Worm (Caenorhabditis elegans) whole organism, L2 larva: ENCODE results near the gene fbxa-36.

Source experiments
- C34F6.9 ChIP-seq: fragments of 150-350 bp; optimal IDR thresholded peaks from 2 replicates; lab custom pipeline; 2014; ENCODE audit warnings: missing biosample characterization, missing genetic modification characterization
- F13H6.1 ChIP-seq: sonication (generic microtip); optimal IDR thresholded peaks from 2 replicates; lab custom pipeline; 2016; ENCODE audit warnings: missing genetic modification characterization, missing compliant biosample characterization
- Y55F3AM.14 ChIP-seq: fragments of 200-800 bp; sonication (Bioruptor generic); optimal IDR thresholded peaks from 2 replicates; lab custom pipeline; 2018; ENCODE audit warnings: mild to moderate bottlenecking, missing genetic modification characterization, missing compliant biosample characterization
- ceh-82 ChIP-seq: fragments of 150-350 bp; optimal IDR thresholded peaks from 2 replicates; lab custom pipeline; 2014; ENCODE audit warnings: missing biosample characterization, missing genetic modification characterization
- crh-2 ChIP-seq: sonication (generic microtip); optimal IDR thresholded peaks from 2 replicates; lab custom pipeline; 2017; ENCODE audit warnings: missing biosample characterization, missing genetic modification characterization
- dmd-4 ChIP-seq: sonication (generic microtip); optimal IDR thresholded peaks from 2 replicates; lab custom pipeline; 2017; ENCODE audit warnings: missing biosample characterization, missing genetic modification characterization
- egl-27 ChIP-seq: sonication (generic microtip); optimal IDR thresholded peaks from 3 replicates; lab custom pipeline; 2017; ENCODE audit warnings: missing biosample characterization, missing genetic modification reagents, missing genetic modification characterization
- elt-1 ChIP-seq: fragments of 150-350 bp; optimal IDR thresholded peaks from 2 replicates; lab custom pipeline; 2014; ENCODE audit warnings: missing biosample characterization, missing genetic modification characterization
- elt-3 ChIP-seq: sonication (generic microtip); optimal IDR thresholded peaks from 2 replicates; lab custom pipeline; 2017; ENCODE audit warnings: missing biosample characterization, missing genetic modification characterization
- fos-1 ChIP-seq: fragments of 150-350 bp; optimal IDR thresholded peaks from 2 replicates; lab custom pipeline; 2014; ENCODE audit warnings: missing biosample characterization, missing genetic modification characterization
- gmeb-1 ChIP-seq: fragments of 150-350 bp; optimal IDR thresholded peaks from 2 replicates; lab custom pipeline; 2014; ENCODE audit warnings: missing biosample characterization, missing genetic modification characterization
- lin-13 ChIP-seq: fragments of 150-350 bp; optimal IDR thresholded peaks from 2 replicates; lab custom pipeline; 2014; ENCODE audit warnings: missing biosample characterization, missing genetic modification reagents, missing genetic modification characterization
- lin-39 ChIP-seq: fragments of 150-350 bp; optimal IDR thresholded peaks from 2 replicates; lab custom pipeline; 2014; ENCODE audit warnings: missing biosample characterization, missing genetic modification reagents, missing genetic modification characterization
- lsy-2 ChIP-seq, 2 experiments: fragments of 150-350 bp in 1 of 2; sonication (generic microtip) in 1 of 2; optimal IDR thresholded peaks; 2 replicates each; lab custom pipeline; 2014 to 2017; ENCODE audit warnings: missing biosample characterization in 2 of 2, missing genetic modification characterization in 2 of 2
- mab-5 ChIP-seq: fragments of 150-350 bp; optimal IDR thresholded peaks from 2 replicates; lab custom pipeline; 2014; ENCODE audit warnings: missing biosample characterization, missing genetic modification characterization
- nhr-129 ChIP-seq: fragments of 150-350 bp; optimal IDR thresholded peaks from 2 replicates; lab custom pipeline; 2014; ENCODE audit warnings: missing biosample characterization, missing genetic modification characterization
- nhr-21 ChIP-seq: fragments of 150-350 bp; optimal IDR thresholded peaks from 2 replicates; lab custom pipeline; 2014; ENCODE audit warnings: missing biosample characterization, missing genetic modification characterization
- nhr-6 ChIP-seq: fragments of 150-350 bp; optimal IDR thresholded peaks from 2 replicates; lab custom pipeline; 2014; ENCODE audit warnings: missing biosample characterization, missing genetic modification characterization
- nhr-77 ChIP-seq: fragments of 150-350 bp; optimal IDR thresholded peaks from 2 replicates; lab custom pipeline; 2014; ENCODE audit warnings: missing biosample characterization, missing genetic modification characterization
- sem-4 ChIP-seq: fragments of 150-350 bp; optimal IDR thresholded peaks from 2 replicates; lab custom pipeline; 2014; ENCODE audit warnings: missing biosample characterization, missing genetic modification reagents, missing genetic modification characterization
- sma-3 ChIP-seq: sonication (generic microtip); optimal IDR thresholded peaks from 2 replicates; lab custom pipeline; 2016; ENCODE audit warnings: missing genetic modification reagents, missing genetic modification characterization, missing compliant biosample characterization
- sma-9 ChIP-seq, 2 experiments: fragments of 150-350 bp in 1 of 2; sonication (generic microtip) in 1 of 2; optimal IDR thresholded peaks; 2 replicates each; lab custom pipeline; 2014 to 2016; ENCODE audit warnings: missing genetic modification characterization in 2 of 2, mild to moderate bottlenecking in 1 of 2, missing biosample characterization in 1 of 2, missing compliant biosample characterization in 1 of 2, missing genetic modification reagents in 1 of 2, moderate library complexity in 1 of 2
- unc-55 ChIP-seq: fragments of 150-350 bp; sonication (generic microtip); optimal IDR thresholded peaks from 3 replicates; lab custom pipeline; 2014; ENCODE audit warnings: missing biosample characterization, missing genetic modification reagents, missing genetic modification characterization
- unc-62 ChIP-seq: fragments of 150-350 bp; optimal IDR thresholded peaks from 2 replicates; lab custom pipeline; 2014; ENCODE audit warnings: missing biosample characterization, missing genetic modification reagents, missing genetic modification characterization
- zag-1 ChIP-seq: fragments of 150-350 bp; optimal IDR thresholded peaks from 2 replicates; lab custom pipeline; 2014; ENCODE audit warnings: missing biosample characterization, missing genetic modification characterization
- ztf-1 ChIP-seq: fragments of 200-800 bp; sonication (Bioruptor generic); conservative IDR thresholded peaks from 2 replicates; pipeline ENCODE4 v1.3.6; 2022; ENCODE audit warnings: missing genetic modification characterization, missing compliant biosample characterization

Gene fbxa-36

DNA sequence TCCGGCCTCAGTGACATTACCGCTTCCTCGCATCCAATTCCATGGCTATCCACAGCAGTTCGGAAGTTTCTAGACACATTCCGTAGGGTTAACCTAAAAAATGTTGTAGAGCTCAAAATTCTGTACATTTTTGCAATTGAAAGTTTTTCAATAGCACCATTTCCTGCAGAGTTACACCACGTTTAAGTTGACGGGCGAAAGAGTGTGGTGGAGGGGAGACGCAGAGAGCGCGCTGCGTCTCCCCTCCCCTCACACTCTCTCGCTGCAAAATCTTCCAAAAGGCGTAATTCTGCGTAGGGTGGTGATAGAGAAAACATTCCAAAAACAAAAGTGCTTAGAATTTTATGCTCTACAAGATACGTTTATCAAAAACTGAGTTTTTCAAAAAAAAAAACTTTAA lies 44.7 kb downstream of the fbxa-36 start:
- TF ChIP-seq fos-1 (tag; lab: Kevin White, UChicago) (no peak), mab-5 (tag; lab: Kevin White, UChicago) (no peak), sma-9 (GFP tag; optimal IDR thresholded peaks at IDR 0.05; lab: Kevin White, UChicago) (no peak), sma-9 (tag; optimal IDR thresholded peaks at IDR 0.05; lab: Kevin White, UChicago) (no peak), crh-2 (no peak), lin-13 (GFP tag; lab: Kevin White, UChicago) (no peak), Y55F3AM.14 (GFP tag; lab: Kevin White, UChicago) (no peak), C34F6.9 (tag; lab: Kevin White, UChicago) (no peak), unc-62 (no peak), lin-39 (no peak), ceh-82 (no peak), zag-1 (tag; lab: Kevin White, UChicago) (no peak), elt-1 (tag; lab: Kevin White, UChicago) (no peak), nhr-129 (tag; lab: Kevin White, UChicago) (no peak), nhr-77 (tag; lab: Kevin White, UChicago) (no peak), elt-3 (tag; lab: Kevin White, UChicago) (no peak), dmd-4 (tag; lab: Kevin White, UChicago) (no peak)

DNA sequence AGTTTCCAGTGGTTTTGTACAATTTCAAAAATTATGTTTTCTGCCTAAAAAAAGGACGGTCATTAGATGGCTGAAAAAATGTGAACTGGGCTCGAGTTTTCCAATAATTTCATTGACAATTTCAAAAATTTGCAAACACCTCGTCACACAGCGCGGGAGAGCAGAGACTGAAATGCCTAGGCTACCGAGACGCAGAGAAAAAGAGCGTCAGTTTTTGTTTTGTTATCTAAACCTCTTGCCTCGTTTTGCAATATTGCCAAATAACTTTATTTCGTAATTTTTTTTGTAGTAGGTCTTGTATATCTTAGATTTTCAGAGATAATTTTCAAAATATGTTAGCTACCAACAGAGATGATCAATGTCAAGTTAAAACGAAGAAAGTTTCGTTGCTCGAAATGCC lies 49.8 kb downstream of the fbxa-36 start, which contains the start of gene fbxa-63:
Gene fbxa-63 (plus strand): TSS at position 310 of the 400 bp plus-strand sequence.
- TF ChIP-seq lsy-2 (tag; optimal IDR thresholded peaks at IDR 0.05; lab: Kevin White, UChicago) (peak; percentile 32 to 41), F13H6.1 (tag; lab: Kevin White, UChicago) (no peak), nhr-129 (tag; lab: Kevin White, UChicago) (peak; percentile 99), egl-27 (tag; lab: Kevin White, UChicago) (no peak), nhr-21 (no peak), C34F6.9 (tag; lab: Kevin White, UChicago) (peak; percentile 59), sma-9 (GFP tag; optimal IDR thresholded peaks at IDR 0.05; lab: Kevin White, UChicago) (peak; percentile 33), sma-9 (tag; optimal IDR thresholded peaks at IDR 0.05; lab: Kevin White, UChicago) (no peak), gmeb-1 (tag; lab: Kevin White, UChicago) (no peak), sem-4 (tag; lab: Kevin White, UChicago) (no peak), nhr-6 (tag; lab: Kevin White, UChicago) (no peak), sma-3 (no peak), ztf-1 (GFP tag; lab: Robert Waterston, UW) (no peak), unc-55 (GFP tag; lab: Kevin White, UChicago) (peak; percentile 81), lin-39 (no peak)
